Worm (Caenorhabditis elegans): ENCODE measurements around the gene Y102A5C.36.

Gene Y102A5C.36

DNA sequence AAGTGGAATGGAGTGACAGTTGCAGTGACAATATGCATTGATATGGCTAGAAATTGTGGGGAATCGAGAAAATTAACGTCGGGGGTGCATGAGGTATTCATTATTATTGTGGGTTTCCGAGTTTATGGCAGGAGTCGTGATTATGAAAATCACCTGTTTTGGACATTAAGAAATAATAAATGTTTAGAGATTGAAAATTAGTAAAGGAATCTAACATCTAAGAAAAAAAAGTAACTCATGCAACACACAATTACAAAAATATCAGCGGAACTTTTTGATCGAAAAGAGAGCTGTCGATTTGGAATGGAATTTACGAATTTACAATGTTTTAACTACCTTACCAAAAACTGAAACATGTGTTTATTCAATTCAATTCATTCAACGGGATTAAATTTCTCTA is 27.5 kb upstream of the Y102A5C.36 start, which contains the start of gene srh-206:
Gene srh-206, minus strand, starts transcription at position 101 of the 400 bp plus-strand sequence.
- TF ChIP-seq Y56A3A.18 (GFP tag; IDR thresholded peaks at IDR 0.05) (no peak), snpc-3.4 (tag; optimal IDR thresholded peaks at IDR 0.05) (no peak), F49E8.2 (tag; optimal IDR thresholded peaks at IDR 0.05; ENCODE audit: insufficient read depth) (no peak), sdz-38 (tag; optimal IDR thresholded peaks at IDR 0.05) (no peak), pbrm-1 (GFP tag; IDR thresholded peaks at IDR 0.05) (no peak), nhr-120 (GFP tag; IDR thresholded peaks at IDR 0.05) (no peak), hsf-1 (GFP tag; IDR thresholded peaks at IDR 0.05) (no peak), lag-1 (GFP tag; IDR thresholded peaks at IDR 0.05) (no peak), ama-1 (optimal IDR thresholded peaks at IDR 0.05) (no peak), ama-1 (GFP tag; optimal IDR thresholded peaks at IDR 0.05) (no peak), ceh-79 (tag; optimal IDR thresholded peaks at IDR 0.05) (no peak)

- TF ChIP-seq snpc-1.3 (tag; optimal IDR thresholded peaks at IDR 0.05; ENCODE audit: insufficient read depth) (no peak), K11D2.4 (GFP tag; IDR thresholded peaks at IDR 0.05) (no peak), F10E7.11 (tag; optimal IDR thresholded peaks at IDR 0.05) (no peak), ztf-25 (GFP tag; IDR thresholded peaks at IDR 0.05) (no peak), nhr-120 (GFP tag; IDR thresholded peaks at IDR 0.05) (no peak), T07F8.4 (tag; optimal IDR thresholded peaks at IDR 0.05) (no peak), ztf-18 (tag; optimal IDR thresholded peaks at IDR 0.05) (no peak), lin-40 (tag; optimal IDR thresholded peaks at IDR 0.05) (no peak), chd-7 (tag; optimal IDR thresholded peaks at IDR 0.05) (no peak), madf-8 (GFP tag; conservative IDR thresholded peaks at IDR 0.05) (no peak), egl-18 (GFP tag; IDR thresholded peaks at IDR 0.05) (no peak), T26A5.8 (tag; optimal IDR thresholded peaks at IDR 0.05) (no peak), rpc-1 (optimal IDR thresholded peaks at IDR 0.05) (no peak), rpc-1 (tag; optimal IDR thresholded peaks at IDR 0.05) (no peak), F22D6.2 (tag; optimal IDR thresholded peaks at IDR 0.05) (no peak), madf-3 (GFP tag; IDR thresholded peaks at IDR 0.05) (no peak), sptf-2 (GFP tag; optimal IDR thresholded peaks at IDR 0.05) (no peak), madf-6 (GFP tag; IDR thresholded peaks at IDR 0.05) (no peak)
Measured at ce11 chrV:16951504-16951903, 24.3 kb upstream of the Y102A5C.36 start, which contains the start of gene clec-238. Gene clec-238, plus strand, starts transcription at chrV:16951804.

- TF ChIP-seq lag-1 (GFP tag; IDR thresholded peaks at IDR 0.05) (no peak), ztf-18 (tag; optimal IDR thresholded peaks at IDR 0.05) (no peak), atf-7 (tag; optimal IDR thresholded peaks at IDR 0.05) (no peak), rpc-1 (optimal IDR thresholded peaks at IDR 0.05) (no peak), rpc-1 (tag; optimal IDR thresholded peaks at IDR 0.05) (no peak), gei-17 (GFP tag; optimal IDR thresholded peaks at IDR 0.05) (no peak), madf-6 (GFP tag; IDR thresholded peaks at IDR 0.05) (peak; percentile 90), hmg-1.2 (GFP tag; IDR thresholded peaks at IDR 0.05) (no peak; the same call in 1 of the 2 replicates), lin-54 (GFP tag; optimal IDR thresholded peaks at IDR 0.05) (no peak), ceh-40 (GFP tag; IDR thresholded peaks at IDR 0.05) (no peak), let-526 (GFP tag; IDR thresholded peaks at IDR 0.05) (no peak), nfya-2 (GFP tag; IDR thresholded peaks at IDR 0.05) (no peak), lsy-27 (tag; optimal IDR thresholded peaks at IDR 0.05; ENCODE audit: borderline replicate concordance, insufficient read depth) (no peak), tbp1 (GFP tag; optimal IDR thresholded peaks at IDR 0.05) (no peak), dox-1 (GFP tag; IDR thresholded peaks at IDR 0.05) (no peak), hmg-20 (GFP tag; IDR thresholded peaks at IDR 0.05) (no peak), madf-3 (GFP tag; IDR thresholded peaks at IDR 0.05) (0 out of 2 replicates have a peak, but pooled peaks have one; percentile 42), egl-18 (GFP tag; IDR thresholded peaks at IDR 0.05) (no peak), nhr-90 (tag; optimal IDR thresholded peaks at IDR 0.05) (no peak), Y95B8A.8 (GFP tag; IDR thresholded peaks at IDR 0.05) (no peak), mes-4 (tag; optimal IDR thresholded peaks at IDR 0.05) (no peak), akir-1 (GFP tag; optimal IDR thresholded peaks at IDR 0.05) (no peak), F33H1.4 (GFP tag; IDR thresholded peaks at IDR 0.05) (no peak), xnd-1 (tag; optimal IDR thresholded peaks at IDR 0.05) (peak; percentile 84), madf-8 (GFP tag; conservative IDR thresholded peaks at IDR 0.05) (peak; percentile 78), dpl-1 (GFP tag; optimal IDR thresholded peaks at IDR 0.05) (peak; percentile 38)
Measured at ce11 chrV:16950036-16950435, 22.8 kb upstream of the Y102A5C.36 start.
